Fruit fly (Drosophila melanogaster): ENCODE results near the gene JIL-1.

dm6 chr3L:11109454-11109853, 16.5 kb upstream of the JIL-1 start, which contains the start of the genes CG34012 and emei:
- TF ChIP-seq Sin3A (optimal IDR thresholded peaks at IDR 0.05), result no peak
- no peak for TF ChIP-seq ttk (optimal IDR thresholded peaks at IDR 0.05)
- no peak for TF ChIP-seq psq (optimal IDR thresholded peaks at IDR 0.05)
- no peak for TF ChIP-seq insv (optimal IDR thresholded peaks at IDR 0.05)
- TF ChIP-seq h (optimal IDR thresholded peaks at IDR 0.05), result no peak
